Worm (Caenorhabditis elegans) whole organism, midembryonic: ENCODE data around the gene F56D2.5.

Source experiments
- T22C8.4 ChIP-seq: fragments of 200-800 bp; sonication (Bioruptor generic); IDR thresholded peaks from 2 replicates; pipeline ENCODE4 v1.3.6; 2022; ENCODE audit warnings: missing genetic modification characterization, missing compliant biosample characterization
- cog-1 ChIP-seq: sonication (generic microtip); optimal IDR thresholded peaks from 2 replicates; lab custom pipeline; 2016; ENCODE audit warnings: missing genetic modification characterization, missing compliant biosample characterization
- flt-1 ChIP-seq: fragments of 200-800 bp; sonication (Bioruptor generic); IDR thresholded peaks from 2 replicates; pipeline ENCODE4 v1.3.6; 2022; ENCODE audit warnings: missing genetic modification characterization, missing compliant biosample characterization
- med-1 ChIP-seq: sonication (generic microtip); optimal IDR thresholded peaks from 2 replicates; lab custom pipeline; 2017; ENCODE audit warnings: missing genetic modification characterization, mild to moderate bottlenecking, missing compliant biosample characterization, antibody characterized with exemption, missing genetic modification reagents; ENCODE audit not compliant: insufficient read depth
- tab-1 ChIP-seq: fragments of 200-800 bp; sonication (Bioruptor generic); IDR thresholded peaks from 2 replicates; pipeline ENCODE4 v1.3.6; 2022; ENCODE audit warnings: missing genetic modification characterization, missing compliant biosample characterization
- ztf-29 ChIP-seq: fragments of 200-800 bp; sonication (Bioruptor generic); IDR thresholded peaks from 2 replicates; pipeline ENCODE4 v1.3.6; 2022; ENCODE audit warnings: missing genetic modification reagents, missing genetic modification characterization, missing compliant biosample characterization

ce11 chrIII:5591668-5592149 lies 10.5 kb upstream of the F56D2.5 start, which contains the start of the genes ddx-15 and ucr-1:
- TF ChIP-seq ztf-29 (GFP tag; lab: Robert Waterston, UW) (no peak), T22C8.4 (GFP tag; lab: Robert Waterston, UW) (no peak), cog-1 (tag; lab: Kevin White, UChicago) (no peak), flt-1 (GFP tag; lab: Robert Waterston, UW) (no peak), tab-1 (GFP tag; lab: Robert Waterston, UW) (no peak), med-1 (GFP tag; lab: Kevin White, UChicago) (no peak)
